Fruit fly (Drosophila melanogaster): ENCODE results near the gene Sms.

DNA sequence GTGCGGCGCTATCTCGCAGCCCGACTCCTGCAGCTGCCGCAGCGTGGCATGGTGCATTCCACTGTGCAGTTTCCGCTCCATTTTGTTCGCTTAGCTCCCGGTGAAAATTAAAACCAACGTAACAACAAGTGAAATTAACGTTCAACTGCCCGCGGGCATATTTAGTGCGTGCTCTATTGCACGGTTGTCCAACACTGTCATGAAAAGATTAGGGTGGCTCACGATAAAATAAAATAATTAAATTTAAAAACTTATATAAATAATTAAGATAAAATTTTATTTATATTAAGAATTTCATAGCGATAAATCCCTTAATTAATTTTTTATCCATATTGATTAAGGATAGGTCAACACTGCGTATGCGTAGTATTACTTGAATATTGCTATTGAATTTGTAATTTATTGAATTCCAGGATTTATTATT lies 5.8 kb downstream of the Sms start, which contains the start of gene Pbgs:
- TF ChIP-seq Pif1A (GFP tag; optimal IDR thresholded peaks at IDR 0.05): no peak
- TF ChIP-seq EcR (GFP tag; optimal IDR thresholded peaks at IDR 0.05): no peak
- peak; percentile 19 for TF ChIP-seq CG8301 (tag; optimal IDR thresholded peaks at IDR 0.05)
- TF ChIP-seq CG14655 (GFP tag; optimal IDR thresholded peaks at IDR 0.05): peak; percentile 26
- no peak; the same call in 1 of the 2 replicates for TF ChIP-seq CG32121 (GFP tag; IDR thresholded peaks at IDR 0.05)
- TF ChIP-seq fd96Ca (GFP tag; IDR thresholded peaks at IDR 0.05): peak; percentile 24; the same call in 1 of the 3 replicates
- TF ChIP-seq CG9948 (tag; optimal IDR thresholded peaks at IDR 0.05): peak; percentile 44
- TF ChIP-seq Snoo (tag; optimal IDR thresholded peaks at IDR 0.05): peak; percentile 56
- no peak for TF ChIP-seq Pif1B (GFP tag; optimal IDR thresholded peaks at IDR 0.05)

Data from whole organism, pupa.